Worm (Caenorhabditis elegans): ENCODE results near the gene Y68A4A.10.

ce11 chrV:17182045-17182444 lies 19.9 kb upstream of the Y68A4A.10 start, which contains the start of gene srh-159:
- TF ChIP-seq F57C9.4 (tag; optimal IDR thresholded peaks at IDR 0.05) (no peak), T26A5.8 (tag; optimal IDR thresholded peaks at IDR 0.05) (no peak), ceh-58 (GFP tag; IDR thresholded peaks at IDR 0.05) (no peak), attf-6 (GFP tag; IDR thresholded peaks at IDR 0.05) (no peak), cebp-1 (GFP tag; IDR thresholded peaks at IDR 0.05) (no peak), cebp-1 (tag; optimal IDR thresholded peaks at IDR 0.05) (no peak), snpc-1.3 (tag; optimal IDR thresholded peaks at IDR 0.05; ENCODE audit: insufficient read depth) (no peak), ceh-100 (GFP tag; IDR thresholded peaks at IDR 0.05) (no peak), somi-1 (GFP tag; optimal IDR thresholded peaks at IDR 0.05) (no peak), F49E8.2 (tag; optimal IDR thresholded peaks at IDR 0.05; ENCODE audit: insufficient read depth) (no peak), snpc-4 (GFP tag; optimal IDR thresholded peaks at IDR 0.05) (no peak), snpc-4 (tag; optimal IDR thresholded peaks at IDR 0.05) (no peak), Y67H2A.10 (GFP tag; conservative IDR thresholded peaks at IDR 0.05) (no peak), pbrm-1 (GFP tag; IDR thresholded peaks at IDR 0.05) (no peak)
